Fruit fly (Drosophila melanogaster) whole organism, embryonic: ENCODE results near the gene CG14062.

Experiments
- Ada2b ChIP-seq: fragments of 200-800 bp; sonication (Bioruptor generic); IDR thresholded peaks from 2 replicates; pipeline ENCODE4 v1.3.6; 2022; ENCODE audit warnings: missing biosample characterization, missing genetic modification characterization
- BEAF-32 ChIP-seq: fragments of 200-800 bp; sonication (Bioruptor generic); optimal IDR thresholded peaks from 3 replicates; lab custom pipeline; 2017; ENCODE audit warnings: missing biosample characterization, missing genetic modification characterization, mild to moderate bottlenecking, moderate library complexity, missing genetic modification reagents
- BtbVII ChIP-seq: fragments of 200-800 bp; sonication (Bioruptor generic); optimal IDR thresholded peaks from 3 replicates; lab custom pipeline; 2017; ENCODE audit warnings: missing biosample characterization, mild to moderate bottlenecking, missing genetic modification characterization
- CG10267 ChIP-seq: fragments of 200-800 bp; sonication (Bioruptor generic); optimal IDR thresholded peaks from 2 replicates; lab custom pipeline; 2018; ENCODE audit warnings: missing biosample characterization, mild to moderate bottlenecking, missing genetic modification characterization, moderate library complexity
- CG10979 ChIP-seq: fragments of 200-800 bp; sonication (Bioruptor generic); optimal IDR thresholded peaks from 2 replicates; lab custom pipeline; 2018; ENCODE audit warnings: missing biosample characterization, mild to moderate bottlenecking, missing genetic modification characterization, moderate library complexity
- CG12391 ChIP-seq: fragments of 200-800 bp; sonication (Bioruptor generic); optimal IDR thresholded peaks from 3 replicates; lab custom pipeline; 2018; ENCODE audit warnings: missing biosample characterization, mild to moderate bottlenecking, missing genetic modification characterization, moderate library complexity
- CG13894 ChIP-seq: fragments of 200-800 bp; sonication (Bioruptor generic); optimal IDR thresholded peaks from 3 replicates; lab custom pipeline; 2018; ENCODE audit warnings: missing biosample characterization, mild to moderate bottlenecking, missing genetic modification characterization, moderate library complexity
- CG1529 ChIP-seq: fragments of 200-800 bp; sonication (Bioruptor generic); optimal IDR thresholded peaks from 3 replicates; lab custom pipeline; 2018; ENCODE audit warnings: missing biosample characterization, missing genetic modification characterization
- CG1603 ChIP-seq: fragments of 200-800 bp; sonication (Bioruptor generic); optimal IDR thresholded peaks from 2 replicates; lab custom pipeline; 2019; ENCODE audit warnings: missing biosample characterization, mild to moderate bottlenecking, missing genetic modification characterization, moderate library complexity
- CG2199 ChIP-seq: fragments of 200-800 bp; sonication (Bioruptor generic); IDR thresholded peaks from 3 replicates; pipeline ENCODE4 v1.3.6; 2022; ENCODE audit warnings: missing biosample characterization, missing genetic modification characterization
- CG2712 ChIP-seq: fragments of 200-800 bp; optimal IDR thresholded peaks from 3 replicates; lab custom pipeline; 2019; ENCODE audit warnings: missing biosample characterization, mild to moderate bottlenecking, missing genetic modification characterization, moderate library complexity
- CG2875 ChIP-seq: fragments of 200-800 bp; sonication (Bioruptor generic); optimal IDR thresholded peaks from 2 replicates; lab custom pipeline; 2017; ENCODE audit warnings: missing biosample characterization, mild to moderate bottlenecking, missing genetic modification characterization, missing genetic modification reagents
- CG32532 ChIP-seq: fragments of 200-800 bp; sonication (Bioruptor generic); IDR thresholded peaks from 2 replicates; pipeline ENCODE4 v1.3.6; 2022; ENCODE audit warnings: missing biosample characterization, missing genetic modification characterization
- CG32767 ChIP-seq: fragments of 200-800 bp; sonication (Bioruptor generic); IDR thresholded peaks from 2 replicates; pipeline ENCODE4 v1.3.6; 2022; ENCODE audit warnings: missing biosample characterization, missing genetic modification characterization
- CG33213 ChIP-seq: fragments of 200-800 bp; sonication (Bioruptor generic); optimal IDR thresholded peaks from 3 replicates; lab custom pipeline; 2016; ENCODE audit warnings: missing biosample characterization, missing genetic modification characterization
- CG43689 ChIP-seq: fragments of 200-800 bp; sonication (Bioruptor generic); IDR thresholded peaks from 2 replicates; pipeline ENCODE4 v1.3.6; 2022; ENCODE audit warnings: missing biosample characterization, missing genetic modification characterization
- CG4617 ChIP-seq: fragments of 200-800 bp; sonication (Bioruptor generic); optimal IDR thresholded peaks from 3 replicates; lab custom pipeline; 2016; ENCODE audit warnings: missing biosample characterization, missing genetic modification characterization, borderline replicate concordance
- CG7271 ChIP-seq: fragments of 200-800 bp; sonication (Bioruptor generic); optimal IDR thresholded peaks from 2 replicates; lab custom pipeline; 2018; ENCODE audit warnings: missing biosample characterization, mild to moderate bottlenecking, missing genetic modification characterization, moderate library complexity
- CG7786 ChIP-seq: fragments of 200-800 bp; sonication (Bioruptor generic); optimal IDR thresholded peaks from 2 replicates; lab custom pipeline; 2016; ENCODE audit warnings: missing biosample characterization, missing genetic modification characterization
- CG9727 ChIP-seq: fragments of 200-800 bp; sonication (Bioruptor generic); optimal IDR thresholded peaks from 3 replicates; lab custom pipeline; 2017; ENCODE audit warnings: missing biosample characterization, mild to moderate bottlenecking, missing genetic modification characterization
- CG9797 ChIP-seq: fragments of 200-800 bp; sonication (Bioruptor generic); optimal IDR thresholded peaks from 3 replicates; lab custom pipeline; 2018; ENCODE audit warnings: missing biosample characterization, mild to moderate bottlenecking, missing genetic modification characterization
- GATAe ChIP-seq: fragments of 200-800 bp; sonication (Bioruptor generic); conservative IDR thresholded peaks from 2 replicates; pipeline ENCODE4 v1.3.6; 2022; ENCODE audit warnings: missing biosample characterization, missing genetic modification characterization
- HLHmδ ChIP-seq: fragments of 200-800 bp; sonication (Bioruptor generic); optimal IDR thresholded peaks from 2 replicates; lab custom pipeline; 2018; ENCODE audit warnings: missing biosample characterization, mild to moderate bottlenecking, missing genetic modification characterization, moderate library complexity
- Hmr ChIP-seq: fragments of 200-800 bp; sonication (Bioruptor generic); optimal IDR thresholded peaks from 3 replicates; lab custom pipeline; 2017; ENCODE audit warnings: mild to moderate bottlenecking, missing biosample characterization, missing genetic modification reagents, missing genetic modification characterization
- Lhr ChIP-seq: fragments of 200-800 bp; sonication (Bioruptor generic); optimal IDR thresholded peaks from 3 replicates; lab custom pipeline; 2017; ENCODE audit warnings: mild to moderate bottlenecking, missing biosample characterization, missing genetic modification reagents, missing genetic modification characterization
- MBD-R2 ChIP-seq: fragments of 200-800 bp; sonication (Bioruptor generic); IDR thresholded peaks from 2 replicates; pipeline ENCODE4 v1.3.6; 2022; ENCODE audit warnings: missing biosample characterization, missing genetic modification characterization
- Med ChIP-seq: fragments of 200-800 bp; sonication (Bioruptor generic); peaks from one replicate; lab custom pipeline; 2016; ENCODE audit warnings: missing biosample characterization, missing genetic modification characterization, mild to moderate bottlenecking, inconsistent platforms, moderate library complexity
- NC2β ChIP-seq: fragments of 200-800 bp; sonication (Bioruptor generic); optimal IDR thresholded peaks from 2 replicates; lab custom pipeline; 2016; ENCODE audit warnings: missing biosample characterization, missing genetic modification characterization
- NFAT ChIP-seq: fragments of 200-800 bp; sonication (Bioruptor generic); IDR thresholded peaks from 2 replicates; pipeline ENCODE4 v1.3.6; 2022; ENCODE audit warnings: missing biosample characterization, missing genetic modification characterization
- Pdp1 ChIP-seq, 2 experiments: fragments of 200-800 bp; sonication (Bioruptor generic); optimal IDR thresholded peaks; 3 replicates each; lab custom pipeline; 2016; ENCODE audit warnings: missing biosample characterization in 2 of 2, missing genetic modification characterization in 2 of 2, mild to moderate bottlenecking in 1 of 2, moderate library complexity in 1 of 2
- Ravus ChIP-seq: fragments of 200-800 bp; sonication (Bioruptor generic); IDR thresholded peaks from 2 replicates; pipeline ENCODE4 v1.3.6; 2022; ENCODE audit warnings: missing biosample characterization, missing genetic modification characterization
- Rx ChIP-seq: fragments of 200-800 bp; sonication (Bioruptor generic); IDR thresholded peaks from 2 replicates; pipeline ENCODE4 v1.3.6; 2022; ENCODE audit warnings: missing biosample characterization, missing genetic modification characterization
- Sin3A ChIP-seq: fragments of >200 bp; optimal IDR thresholded peaks from 2 replicates; lab custom pipeline; 2018
- Sry-δ ChIP-seq: fragments of 200-800 bp; sonication (Bioruptor generic); optimal IDR thresholded peaks from 2 replicates; lab custom pipeline; 2016; ENCODE audit warnings: missing biosample characterization, missing genetic modification characterization
- Trl ChIP-seq, 3 experiments: fragments of >200 bp in 2 of 3; fragments of 200-800 bp in 1 of 3; sonication (Bioruptor generic) in 1 of 3; optimal IDR thresholded peaks; 2 replicates in 1 of 3; 3 replicates in 2 of 3; lab custom pipeline; 2016 to 2017; ENCODE audit warnings: missing biosample characterization in 1 of 3, missing genetic modification characterization in 1 of 3
- cad ChIP-seq: fragments of >200 bp; optimal IDR thresholded peaks from 2 replicates; lab custom pipeline; 2017; ENCODE audit warnings: missing biosample characterization, missing genetic modification characterization
- dimm ChIP-seq: fragments of 200-800 bp; sonication (Bioruptor generic); IDR thresholded peaks from 2 replicates; pipeline ENCODE4 v1.3.6; 2022; ENCODE audit warnings: missing biosample characterization, missing genetic modification characterization
- dmrt11E ChIP-seq: fragments of 200-800 bp; sonication (Bioruptor generic); optimal IDR thresholded peaks from 3 replicates; lab custom pipeline; 2018; ENCODE audit warnings: missing biosample characterization, mild to moderate bottlenecking, missing genetic modification characterization, moderate library complexity
- ken ChIP-seq: fragments of 200-800 bp; sonication (Bioruptor generic); IDR thresholded peaks from 3 replicates; pipeline ENCODE4 v1.3.6; 2022; ENCODE audit warnings: missing biosample characterization, missing genetic modification characterization
- pan ChIP-seq, 4 experiments: fragments of >200 bp in 3 of 4; fragments of 200-800 bp in 1 of 4; sonication (Bioruptor generic) in 1 of 4; optimal IDR thresholded peaks in 3 of 4; IDR thresholded peaks in 1 of 4; 2 replicates each; pipeline versions ENCODE4 v1.3.6 to Lab custom; 2017 to 2022; ENCODE audit warnings: missing biosample characterization in 2 of 4, missing genetic modification characterization in 2 of 4, mixed read lengths in 1 of 4
- pho ChIP-seq: fragments of 200-800 bp; sonication (Bioruptor generic); optimal IDR thresholded peaks from 2 replicates; lab custom pipeline; 2016; ENCODE audit warnings: missing biosample characterization, missing genetic modification characterization
- pita ChIP-seq: fragments of 200-800 bp; sonication (Bioruptor generic); optimal IDR thresholded peaks from 2 replicates; lab custom pipeline; 2017; ENCODE audit warnings: missing biosample characterization, mild to moderate bottlenecking, missing genetic modification characterization
- pzg ChIP-seq: fragments of 200-800 bp; sonication (Bioruptor generic); optimal IDR thresholded peaks from 3 replicates; lab custom pipeline; 2018; ENCODE audit warnings: missing biosample characterization, mild to moderate bottlenecking, missing genetic modification characterization, moderate library complexity
- sens-2 ChIP-seq: fragments of 200-800 bp; sonication (Bioruptor generic); IDR thresholded peaks from 2 replicates; pipeline ENCODE4 v1.3.6; 2022; ENCODE audit warnings: missing biosample characterization, missing genetic modification characterization
- seq ChIP-seq: fragments of 200-800 bp; sonication (Bioruptor generic); IDR thresholded peaks from 2 replicates; pipeline ENCODE4 v1.3.6; 2022; ENCODE audit warnings: missing biosample characterization, missing genetic modification characterization
- tio ChIP-seq: fragments of 200-800 bp; sonication (Bioruptor generic); optimal IDR thresholded peaks from 2 replicates; lab custom pipeline; 2017; ENCODE audit warnings: missing biosample characterization, missing genetic modification characterization, inconsistent platforms
- yki ChIP-seq: fragments of >200 bp; optimal IDR thresholded peaks from 3 replicates; lab custom pipeline; 2018

Gene CG14062

DNA sequence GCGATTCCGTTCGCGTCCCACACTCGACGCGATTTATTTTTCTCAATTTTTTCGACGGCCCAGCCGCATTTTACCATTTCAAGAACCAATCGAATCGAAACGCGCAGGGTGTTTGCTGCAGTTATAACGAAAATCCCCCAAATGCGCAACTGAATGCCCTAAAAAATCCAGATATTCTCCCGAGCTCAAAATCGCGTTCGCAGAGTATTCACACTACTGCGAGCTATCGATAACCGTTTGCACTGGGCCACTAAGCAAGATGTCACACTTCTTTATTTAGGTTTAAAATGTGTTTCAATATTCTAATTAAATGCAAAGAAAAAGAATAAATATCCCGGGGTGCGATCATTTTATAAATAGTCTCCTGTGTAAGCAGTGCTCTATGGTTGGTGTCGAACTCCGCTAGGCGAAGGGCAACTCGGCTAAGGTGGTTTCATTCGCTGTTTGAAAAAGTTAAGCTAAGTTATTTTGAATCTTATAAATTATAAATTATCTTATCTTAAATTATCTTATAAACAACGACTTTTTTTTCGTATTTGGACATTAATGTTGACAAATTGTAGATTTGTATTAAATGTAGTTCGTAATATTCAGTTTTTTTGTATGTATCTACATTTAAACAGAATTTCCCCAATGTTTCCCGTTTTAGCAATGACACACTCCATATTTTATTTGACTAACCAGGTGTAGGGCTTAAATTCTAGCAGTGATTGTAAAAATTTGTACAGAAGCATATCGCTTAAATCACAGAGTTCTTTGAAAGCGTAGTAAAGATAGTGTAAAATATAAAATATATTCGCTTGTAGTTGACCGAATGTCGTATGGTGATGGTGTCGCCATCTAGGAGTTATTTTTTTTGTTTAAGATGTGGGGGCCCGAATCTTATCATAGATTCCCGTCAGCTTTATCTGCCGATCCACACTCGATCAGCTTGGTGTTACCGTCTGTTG lies 7.4 kb downstream of the CG14062 start, which contains the start of gene CG10011 (continued):
- TF ChIP-seq Rx (GFP tag; lab: Robert Waterston, UW), result no peak
- peak; percentile 16 for TF ChIP-seq CG10267 (tag; lab: Kevin White, UChicago)
- TF ChIP-seq CG32532, result peak; percentile 49
- no peak for TF ChIP-seq Ravus (GFP tag; lab: Robert Waterston, UW)
- TF ChIP-seq Med (GFP tag; lab: Kevin White, UChicago), result peak; percentile 82
- TF ChIP-seq CG1529 (GFP tag; lab: Kevin White, UChicago), result no peak
- TF ChIP-seq NC2β (GFP tag; lab: Kevin White, UChicago), result peak; percentile 36
- TF ChIP-seq CG4617 (GFP tag; lab: Kevin White, UChicago), result peak; percentile 0
- no peak for TF ChIP-seq CG7786 (GFP tag; lab: Kevin White, UChicago)
- 0 out of 2 replicates have a peak, but pooled peaks have one; percentile 7 for TF ChIP-seq NFAT (GFP tag; lab: Robert Waterston, UW)
- no peak for TF ChIP-seq dmrt11E (tag; lab: Kevin White, UChicago)
- TF ChIP-seq yki (lab: Kevin White, UChicago), result peak; percentile 23
- TF ChIP-seq Pdp1 (GFP tag; optimal IDR thresholded peaks at IDR 0.05; lab: Kevin White, UChicago), result peak in 1 of 2 experiments; percentile 16
- TF ChIP-seq tio (GFP tag; lab: Kevin White, UChicago), result no peak
- TF ChIP-seq CG32767 (GFP tag; lab: Robert Waterston, UW), result no peak
- no peak for TF ChIP-seq CG43689
- peak; percentile 34 for TF ChIP-seq CG2875 (GFP tag; lab: Kevin White, UChicago)
- peak; percentile 20 for TF ChIP-seq BEAF-32 (GFP tag; lab: Kevin White, UChicago)
- TF ChIP-seq Trl (optimal IDR thresholded peaks at IDR 0.05; lab: Kevin White, UChicago), result no peak
- TF ChIP-seq Trl (GFP tag; optimal IDR thresholded peaks at IDR 0.05; lab: Kevin White, UChicago), result peak; percentile 1
- TF ChIP-seq CG13894 (tag; lab: Kevin White, UChicago), result peak; percentile 77
- peak; percentile 87 for TF ChIP-seq CG2199 (GFP tag; lab: Robert Waterston, UW)
- peak; percentile 42; the same call in 1 of the 2 replicates for TF ChIP-seq GATAe (GFP tag; lab: Robert Waterston, UW)
- peak; percentile 6 for TF ChIP-seq CG7271
- peak; percentile 3 for TF ChIP-seq CG33213 (GFP tag; lab: Kevin White, UChicago)
- no peak for TF ChIP-seq CG2712 (tag; lab: Kevin White, UChicago)
- TF ChIP-seq pho (GFP tag; lab: Kevin White, UChicago), result no peak
- TF ChIP-seq Hmr, result no peak
- peak; percentile 19 for TF ChIP-seq HLHmδ
- peak; percentile 97 for TF ChIP-seq Sin3A (lab: Kevin White, UChicago)
- 0 out of 3 replicates have a peak, but pooled peaks have one; percentile 30 for TF ChIP-seq ken (GFP tag; lab: Robert Waterston, UW)
- no peak for TF ChIP-seq pan (optimal IDR thresholded peaks at IDR 0.05; lab: Kevin White, UChicago)
- peak in 1 of 2 experiments; percentile 43 for TF ChIP-seq pan (GFP tag; optimal IDR thresholded peaks at IDR 0.05 in 1 of 2, IDR thresholded peaks at IDR 0.05 in 1 of 2)
- TF ChIP-seq Lhr, result peak; percentile 58
- peak; percentile 6 for TF ChIP-seq CG12391 (tag; lab: Kevin White, UChicago)
- TF ChIP-seq Sry-δ (GFP tag; lab: Kevin White, UChicago), result peak; percentile 1
- TF ChIP-seq pzg (GFP tag; lab: Kevin White, UChicago), result peak; percentile 72
- 0 out of 2 replicates have a peak, but pooled peaks have one; percentile 15 for TF ChIP-seq sens-2 (GFP tag; lab: Robert Waterston, UW)
- TF ChIP-seq dimm, result no peak
- TF ChIP-seq CG9727 (GFP tag; lab: Kevin White, UChicago), result no peak
- TF ChIP-seq pita (GFP tag; lab: Kevin White, UChicago), result peak; percentile 82
- TF ChIP-seq BtbVII (GFP tag; lab: Kevin White, UChicago), result peak; percentile 8
- TF ChIP-seq cad (GFP tag; lab: Kevin White, UChicago), result no peak
- TF ChIP-seq CG9797 (GFP tag; lab: Kevin White, UChicago), result peak; percentile 87
- no peak for TF ChIP-seq Ada2b (GFP tag; lab: Robert Waterston, UW)
- peak; percentile 82 for TF ChIP-seq CG1603
- no peak for TF ChIP-seq seq (GFP tag; lab: Robert Waterston, UW)
- peak; percentile 53 for TF ChIP-seq MBD-R2 (GFP tag; lab: Robert Waterston, UW)
- peak; percentile 33 for TF ChIP-seq CG10979 (tag; lab: Kevin White, UChicago)
